Fruit fly (Drosophila melanogaster) whole organism, wandering third instar larva: ENCODE data around the gene Hnf4.

Experiments
- Abd-B ChIP-seq: fragments of >200 bp; optimal IDR thresholded peaks from 2 replicates; lab custom pipeline; 2017; ENCODE audit warnings: missing biosample characterization, missing genetic modification characterization
- CG32264 ChIP-seq: fragments of 200-800 bp; sonication (Bioruptor generic); optimal IDR thresholded peaks from 2 replicates; lab custom pipeline; 2016; ENCODE audit warnings: missing biosample characterization, missing genetic modification characterization
- CG9705 ChIP-seq: fragments of 200-800 bp; sonication (Bioruptor generic); optimal IDR thresholded peaks from 2 replicates; lab custom pipeline; 2018; ENCODE audit warnings: missing biosample characterization, mild to moderate bottlenecking, missing genetic modification characterization
- CrebA ChIP-seq: fragments of 200-800 bp; sonication (Bioruptor generic); optimal IDR thresholded peaks from 2 replicates; lab custom pipeline; 2016; ENCODE audit warnings: missing biosample characterization, mild to moderate bottlenecking, missing genetic modification characterization, borderline replicate concordance
- Dfd ChIP-seq: fragments of >200 bp; optimal IDR thresholded peaks from 2 replicates; lab custom pipeline; 2017; ENCODE audit warnings: missing biosample characterization, missing genetic modification characterization
- Dif ChIP-seq: fragments of 200-275, 200-300 bp; sonication (Bioruptor generic); optimal IDR thresholded peaks from 2 replicates; lab custom pipeline; 2018; ENCODE audit warnings: missing biosample characterization, missing genetic modification characterization; ENCODE audit not compliant: partially characterized antibody
- GATAd ChIP-seq: sonication (Bioruptor generic); optimal IDR thresholded peaks from 2 replicates; lab custom pipeline; 2016; ENCODE audit warnings: missing biosample characterization, missing genetic modification characterization
- HLH106 ChIP-seq: fragments of 200-800 bp; optimal IDR thresholded peaks from 3 replicates; lab custom pipeline; 2019; ENCODE audit warnings: missing biosample characterization, mild to moderate bottlenecking, missing genetic modification characterization, moderate library complexity
- Hnf4 ChIP-seq: fragments of 200-800 bp; sonication (Bioruptor generic); optimal IDR thresholded peaks from 2 replicates; lab custom pipeline; 2016; ENCODE audit warnings: missing biosample characterization, mild to moderate bottlenecking, missing genetic modification characterization
- Hr78 ChIP-seq: fragments of >200 bp; optimal IDR thresholded peaks from 2 replicates; lab custom pipeline; 2017; ENCODE audit warnings: missing biosample characterization, missing genetic modification characterization
- Hr83 ChIP-seq: fragments of 200-300 bp; sonication (Bioruptor generic); optimal IDR thresholded peaks from 2 replicates; lab custom pipeline; 2016; ENCODE audit warnings: missing biosample characterization, mild to moderate bottlenecking, missing genetic modification characterization, moderate library complexity; ENCODE audit not compliant: poor library complexity, severe bottlenecking
- Jra ChIP-seq: sonication (Bioruptor generic); optimal IDR thresholded peaks from 2 replicates; lab custom pipeline; 2016; ENCODE audit warnings: missing biosample characterization, missing genetic modification characterization
- Mio ChIP-seq: sonication (Bioruptor generic); optimal IDR thresholded peaks from 2 replicates; lab custom pipeline; 2016; ENCODE audit warnings: missing biosample characterization, missing genetic modification characterization
- Myc ChIP-seq: fragments of >200 bp; optimal IDR thresholded peaks from 2 replicates; lab custom pipeline; 2017
- N ChIP-seq: fragments of >200 bp; optimal IDR thresholded peaks from 2 replicates; lab custom pipeline; 2018; ENCODE audit warnings: missing biosample characterization, missing external identifiers, missing genetic modification characterization
- OdsH ChIP-seq: fragments of 200-800 bp; sonication (Bioruptor generic); optimal IDR thresholded peaks from 2 replicates; lab custom pipeline; 2016; ENCODE audit warnings: missing biosample characterization, mild to moderate bottlenecking, missing genetic modification characterization
- Rel ChIP-seq, 2 experiments: fragments of 200-800 bp; sonication (Bioruptor generic) in 1 of 2; optimal IDR thresholded peaks; 2 replicates in 1 of 2; 3 replicates in 1 of 2; lab custom pipeline; 2016 to 2019; ENCODE audit warnings: mild to moderate bottlenecking in 2 of 2, missing biosample characterization in 2 of 2, missing genetic modification characterization in 2 of 2, moderate library complexity in 1 of 2
- Sp1 ChIP-seq: fragments of 200-800 bp; sonication (Bioruptor generic); optimal IDR thresholded peaks from 3 replicates; lab custom pipeline; 2019; ENCODE audit warnings: missing biosample characterization, mild to moderate bottlenecking, missing genetic modification characterization, moderate library complexity
- Vsx2 ChIP-seq: fragments of 200-300, 225-300 bp; sonication (Bioruptor generic); optimal IDR thresholded peaks from 2 replicates; lab custom pipeline; 2018; ENCODE audit warnings: missing biosample characterization, missing genetic modification characterization; ENCODE audit not compliant: partially characterized antibody
- br ChIP-seq: fragments of 200-800 bp; sonication (Bioruptor generic); optimal IDR thresholded peaks from 2 replicates; lab custom pipeline; 2016; ENCODE audit warnings: missing biosample characterization, missing genetic modification characterization
- brk ChIP-seq: fragments of 200-800 bp; sonication (Bioruptor generic); optimal IDR thresholded peaks from 2 replicates; lab custom pipeline; 2016; ENCODE audit warnings: missing biosample characterization, mild to moderate bottlenecking, missing genetic modification characterization
- dl ChIP-seq, 2 experiments: fragments of 175-275, 200-275 bp in 1 of 2; fragments of 200-275 bp in 1 of 2; sonication (Bioruptor generic); optimal IDR thresholded peaks; lab custom pipeline; 2018; ENCODE audit warnings: mild to moderate bottlenecking in 2 of 2, missing biosample characterization in 2 of 2, missing genetic modification characterization in 2 of 2, moderate library complexity in 2 of 2; ENCODE audit not compliant: partially characterized antibody in 2 of 2, insufficient read depth in 1 of 2
- dmrt93B ChIP-seq: fragments of 200-800 bp; sonication (Bioruptor generic); optimal IDR thresholded peaks from 2 replicates; lab custom pipeline; 2018; ENCODE audit warnings: missing biosample characterization, mild to moderate bottlenecking, missing genetic modification characterization
- dsf ChIP-seq: sonication (Bioruptor generic); optimal IDR thresholded peaks from 2 replicates; lab custom pipeline; 2016; ENCODE audit warnings: missing biosample characterization, missing genetic modification characterization, borderline replicate concordance
- ey ChIP-seq: fragments of 200-800 bp; sonication (Bioruptor generic); optimal IDR thresholded peaks from 2 replicates; lab custom pipeline; 2016; ENCODE audit warnings: missing biosample characterization, missing genetic modification characterization
- foxo ChIP-seq, 2 experiments: fragments of 200-800 bp; sonication (Bioruptor generic); optimal IDR thresholded peaks; 2 replicates in 1 of 2; 3 replicates in 1 of 2; lab custom pipeline; 2016 to 2017; ENCODE audit warnings: missing biosample characterization in 2 of 2, missing genetic modification characterization in 2 of 2
- fru ChIP-seq: fragments of 200-800 bp; sonication (Bioruptor generic); optimal IDR thresholded peaks from 3 replicates; lab custom pipeline; 2016; ENCODE audit warnings: missing biosample characterization, mild to moderate bottlenecking, missing genetic modification characterization
- h ChIP-seq: fragments of 200-800 bp; sonication (Bioruptor generic); optimal IDR thresholded peaks from 3 replicates; lab custom pipeline; 2016; ENCODE audit warnings: missing biosample characterization, mild to moderate bottlenecking, missing genetic modification characterization
- jim ChIP-seq: fragments of 175-275, 200-325 bp; sonication (Bioruptor generic); optimal IDR thresholded peaks from 2 replicates; lab custom pipeline; 2016; ENCODE audit warnings: missing biosample characterization, mild to moderate bottlenecking, missing genetic modification characterization
- lola ChIP-seq: fragments of >200 bp; optimal IDR thresholded peaks from 2 replicates; lab custom pipeline; 2017; ENCODE audit warnings: missing biosample characterization, missing genetic modification characterization
- pan ChIP-seq: fragments of >200 bp; optimal IDR thresholded peaks from 2 replicates; lab custom pipeline; 2017
- psq ChIP-seq: fragments of 200-800 bp; sonication (Bioruptor generic); optimal IDR thresholded peaks from 3 replicates; lab custom pipeline; 2017; ENCODE audit warnings: missing biosample characterization, mild to moderate bottlenecking, missing genetic modification characterization, moderate library complexity
- rgr ChIP-seq: fragments of 200-800 bp; sonication (Bioruptor generic); optimal IDR thresholded peaks from 3 replicates; lab custom pipeline; 2016; ENCODE audit warnings: missing biosample characterization, mild to moderate bottlenecking, missing genetic modification characterization
- sage ChIP-seq: fragments of 200-800 bp; sonication (Bioruptor generic); optimal IDR thresholded peaks from 2 replicates; lab custom pipeline; 2016; ENCODE audit warnings: missing biosample characterization, mild to moderate bottlenecking, missing genetic modification characterization
- sv ChIP-seq: fragments of 200-800 bp; sonication (Bioruptor generic); optimal IDR thresholded peaks from 3 replicates; lab custom pipeline; 2016; ENCODE audit warnings: missing biosample characterization, missing genetic modification characterization
- tai ChIP-seq: sonication (Bioruptor generic); optimal IDR thresholded peaks from 2 replicates; lab custom pipeline; 2016; ENCODE audit warnings: missing biosample characterization, missing genetic modification characterization
- usp ChIP-seq: fragments of >200 bp; optimal IDR thresholded peaks from 2 replicates; lab custom pipeline; 2017; ENCODE audit warnings: missing biosample characterization, missing genetic modification characterization
- woc ChIP-seq: sonication (Bioruptor generic); optimal IDR thresholded peaks from 2 replicates; lab custom pipeline; 2016; ENCODE audit warnings: missing biosample characterization, mild to moderate bottlenecking, missing genetic modification characterization

The Hnf4 gene

DNA sequence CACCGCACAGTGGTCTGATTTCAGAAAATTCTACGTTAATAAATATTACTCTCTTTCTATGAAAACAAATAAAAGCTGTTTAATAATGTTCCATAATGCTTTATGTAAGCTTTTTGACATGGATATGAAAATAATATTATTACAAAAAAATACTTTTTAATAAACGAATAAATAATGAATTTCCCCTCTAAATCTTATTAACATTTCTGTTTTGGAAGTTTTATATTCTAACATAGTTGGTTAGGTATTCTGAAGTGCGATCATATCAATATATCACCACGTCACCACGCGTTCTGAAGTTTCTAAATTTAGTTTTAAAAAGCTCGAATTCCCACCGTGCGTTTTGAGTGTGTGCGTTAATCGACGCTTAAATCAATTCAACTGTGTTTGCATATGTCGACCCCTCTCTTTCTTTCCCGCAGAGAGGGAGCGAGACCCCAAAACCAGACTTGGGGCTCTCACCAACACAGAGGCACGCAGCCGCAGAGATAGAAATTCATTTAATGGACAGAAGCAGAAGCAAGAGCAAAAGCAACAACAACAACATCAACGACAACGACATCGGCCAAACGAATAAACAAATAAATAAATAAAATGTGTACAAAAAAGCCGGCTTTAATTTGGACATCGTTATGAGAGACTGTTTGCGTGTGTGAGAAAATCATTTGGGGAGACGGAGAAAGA is 18.0 kb downstream of the Hnf4 start:
- TF ChIP-seq Myc = no peak
- TF ChIP-seq Hr78 (GFP tag; lab: Kevin White, UChicago) = no peak
- TF ChIP-seq GATAd (GFP tag; lab: Kevin White, UChicago) = no peak
- TF ChIP-seq Dfd (GFP tag; lab: Kevin White, UChicago) = no peak
- peak; percentile 84 for TF ChIP-seq psq (GFP tag; lab: Kevin White, UChicago)
- TF ChIP-seq tai (GFP tag; lab: Kevin White, UChicago) = no peak
- peak; percentile 76 for TF ChIP-seq Hr83 (GFP tag; lab: Kevin White, UChicago)
- TF ChIP-seq Rel (GFP tag; optimal IDR thresholded peaks at IDR 0.05; lab: Kevin White, UChicago) = peak; percentile 44
- TF ChIP-seq Rel (tag; optimal IDR thresholded peaks at IDR 0.05; lab: Kevin White, UChicago) = no peak
- TF ChIP-seq dsf (GFP tag; lab: Kevin White, UChicago) = peak; percentile 45
- TF ChIP-seq dl (GFP tag; optimal IDR thresholded peaks at IDR 0.05; lab: Kevin White, UChicago; ENCODE audit: insufficient read depth in 1 of 2, partially characterized antibody in 2 of 2) = peak in 1 of 2 experiments; percentile 82
- no peak for TF ChIP-seq jim (GFP tag; lab: Kevin White, UChicago)
- TF ChIP-seq Jra = peak; percentile 53
- peak; percentile 47 for TF ChIP-seq CrebA (GFP tag; lab: Kevin White, UChicago)
- peak; percentile 75 for TF ChIP-seq ey (GFP tag; lab: Kevin White, UChicago)
- peak; percentile 81 for TF ChIP-seq dmrt93B (GFP tag; lab: Kevin White, UChicago)
- peak; percentile 49 for TF ChIP-seq CG32264 (GFP tag; lab: Kevin White, UChicago)
- TF ChIP-seq N (GFP tag; lab: Kevin White, UChicago) = no peak
- TF ChIP-seq Sp1 = peak; percentile 94
- peak; percentile 89 for TF ChIP-seq fru
- TF ChIP-seq OdsH (GFP tag; lab: Kevin White, UChicago) = peak; percentile 91
- TF ChIP-seq usp (GFP tag; lab: Kevin White, UChicago) = no peak
- TF ChIP-seq sv (GFP tag; lab: Kevin White, UChicago) = peak; percentile 78
- TF ChIP-seq foxo (GFP tag; optimal IDR thresholded peaks at IDR 0.05; lab: Kevin White, UChicago) = peak in 1 of 2 experiments; percentile 91
- TF ChIP-seq Hnf4 (GFP tag; lab: Kevin White, UChicago) = peak; percentile 83
- TF ChIP-seq Mio = no peak
- peak; percentile 70 for TF ChIP-seq sage (GFP tag; lab: Kevin White, UChicago)
- peak; percentile 66 for TF ChIP-seq CG9705 (GFP tag; lab: Kevin White, UChicago)
- no peak for TF ChIP-seq Vsx2 (GFP tag; lab: Kevin White, UChicago)
- TF ChIP-seq pan (lab: Kevin White, UChicago) = no peak
- TF ChIP-seq br (GFP tag; lab: Kevin White, UChicago) = peak; percentile 78
- peak; percentile 87 for TF ChIP-seq h (GFP tag; lab: Kevin White, UChicago)
- TF ChIP-seq Abd-B (GFP tag; lab: Kevin White, UChicago) = no peak
- TF ChIP-seq rgr (GFP tag; lab: Kevin White, UChicago) = peak; percentile 84
- peak; percentile 84 for TF ChIP-seq brk (GFP tag; lab: Kevin White, UChicago)
- peak; percentile 90 for TF ChIP-seq HLH106 (tag; lab: Kevin White, UChicago)
- TF ChIP-seq woc (GFP tag; lab: Kevin White, UChicago) = peak; percentile 85
- peak; percentile 79 for TF ChIP-seq Dif (GFP tag; lab: Kevin White, UChicago)
- no peak for TF ChIP-seq lola (GFP tag; lab: Kevin White, UChicago)

dm6 chr2L:8690913-8691291 is 18.5 kb downstream of the Hnf4 start:
- TF ChIP-seq Hr83 (GFP tag; lab: Kevin White, UChicago) (peak; percentile 13), Dif (GFP tag; lab: Kevin White, UChicago) (peak; percentile 9), tai (GFP tag; lab: Kevin White, UChicago) (no peak), Rel (GFP tag; optimal IDR thresholded peaks at IDR 0.05; lab: Kevin White, UChicago) (no peak), Rel (tag; optimal IDR thresholded peaks at IDR 0.05; lab: Kevin White, UChicago) (peak; percentile 75), Dfd (GFP tag; lab: Kevin White, UChicago) (no peak), ey (GFP tag; lab: Kevin White, UChicago) (no peak), GATAd (GFP tag; lab: Kevin White, UChicago) (no peak)
